Worm (Caenorhabditis elegans): ENCODE results near the gene clec-86.

DNA sequence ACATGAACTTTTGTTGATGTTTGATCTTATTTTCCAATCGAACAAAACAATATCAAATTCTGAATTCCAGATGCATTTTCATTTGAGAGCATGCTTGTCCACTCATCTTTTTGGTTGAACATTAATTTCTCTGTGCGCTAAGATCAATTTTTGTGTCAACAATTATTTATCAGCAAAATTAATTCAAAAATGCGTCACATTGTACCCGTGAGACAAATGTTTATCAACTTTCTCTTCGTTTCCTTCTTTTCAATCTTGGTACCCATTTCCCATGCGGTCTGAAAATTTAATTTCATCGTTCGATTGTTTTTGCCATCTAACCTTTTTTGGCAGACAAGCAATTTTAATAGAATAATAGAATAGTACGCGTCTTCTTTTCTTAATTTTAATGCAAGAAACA is 15.6 kb upstream of the clec-86 start:
- TF ChIP-seq aly-1 (tag; optimal IDR thresholded peaks at IDR 0.05) (no peak), ama-1 (optimal IDR thresholded peaks at IDR 0.05) (no peak), ceh-13 (GFP tag; optimal IDR thresholded peaks at IDR 0.05) (no peak), hnd-1 (tag; optimal IDR thresholded peaks at IDR 0.05) (no peak)
